Fruit fly (Drosophila melanogaster) whole organism, embryonic: Measurements from ENCODE around the gene CG42758.

Source experiments
- ATbp ChIP-seq: fragments of 200-800 bp; sonication (Bioruptor generic); optimal IDR thresholded peaks from 2 replicates; lab custom pipeline; 2017; ENCODE audit warnings: missing biosample characterization, mild to moderate bottlenecking, missing genetic modification characterization, missing genetic modification reagents
- Atf-2 ChIP-seq: fragments of 200-800 bp; sonication (Bioruptor generic); optimal IDR thresholded peaks from 2 replicates; lab custom pipeline; 2016; ENCODE audit warnings: missing biosample characterization, missing genetic modification characterization
- CG11504 ChIP-seq: fragments of 200-800 bp; sonication (Bioruptor generic); optimal IDR thresholded peaks from 3 replicates; lab custom pipeline; 2019; ENCODE audit warnings: missing biosample characterization, mild to moderate bottlenecking, missing genetic modification characterization, moderate library complexity
- CG11696 ChIP-seq: fragments of 200-800 bp; sonication (Bioruptor generic); IDR thresholded peaks from 2 replicates; pipeline ENCODE4 v1.3.6; 2022; ENCODE audit warnings: missing biosample characterization, missing genetic modification characterization
- CG13296 ChIP-seq: fragments of 200-800 bp; sonication (Bioruptor generic); optimal IDR thresholded peaks from 3 replicates; lab custom pipeline; 2018; ENCODE audit warnings: missing biosample characterization, mild to moderate bottlenecking, missing genetic modification characterization
- CG13424 ChIP-seq: fragments of 200-800 bp; sonication (Bioruptor generic); optimal IDR thresholded peaks from 2 replicates; lab custom pipeline; 2019; ENCODE audit warnings: missing biosample characterization, mild to moderate bottlenecking, missing genetic modification characterization, moderate library complexity
- CG13624 ChIP-seq: fragments of 200-800 bp; sonication (Bioruptor generic); optimal IDR thresholded peaks from 2 replicates; lab custom pipeline; 2016; ENCODE audit warnings: missing biosample characterization, missing genetic modification characterization
- CG14710 ChIP-seq: fragments of 200-800 bp; sonication (Bioruptor generic); optimal IDR thresholded peaks from 3 replicates; lab custom pipeline; 2019; ENCODE audit warnings: missing biosample characterization, mild to moderate bottlenecking, missing genetic modification characterization, moderate library complexity
- CG17186 ChIP-seq: fragments of 200-800 bp; sonication (Bioruptor generic); optimal IDR thresholded peaks from 3 replicates; lab custom pipeline; 2017; ENCODE audit warnings: missing biosample characterization, missing genetic modification reagents, missing genetic modification characterization
- CG17361 ChIP-seq: fragments of 200-800 bp; sonication (Bioruptor generic); IDR thresholded peaks from 3 replicates; pipeline ENCODE4 v1.3.6; 2022; ENCODE audit warnings: missing biosample characterization, missing genetic modification characterization
- CG17385 ChIP-seq: fragments of 200-800 bp; sonication (Bioruptor generic); optimal IDR thresholded peaks from 3 replicates; lab custom pipeline; 2018; ENCODE audit warnings: missing biosample characterization, mild to moderate bottlenecking, missing genetic modification characterization
- CG18011 ChIP-seq: fragments of 200-800 bp; sonication (Bioruptor generic); optimal IDR thresholded peaks from 2 replicates; lab custom pipeline; 2017; ENCODE audit warnings: missing biosample characterization, missing genetic modification characterization, mild to moderate bottlenecking, moderate library complexity, missing genotype
- CG18764 ChIP-seq: fragments of 200-800 bp; sonication (Bioruptor generic); optimal IDR thresholded peaks from 3 replicates; lab custom pipeline; 2016; ENCODE audit warnings: missing biosample characterization, missing genetic modification characterization
- CG2712 ChIP-seq: fragments of 200-800 bp; optimal IDR thresholded peaks from 3 replicates; lab custom pipeline; 2019; ENCODE audit warnings: missing biosample characterization, mild to moderate bottlenecking, missing genetic modification characterization, moderate library complexity
- CG3995 ChIP-seq: fragments of 200-800 bp; sonication (Bioruptor generic); optimal IDR thresholded peaks from 3 replicates; lab custom pipeline; 2016; ENCODE audit warnings: missing biosample characterization, missing genetic modification characterization
- CG4707 ChIP-seq: fragments of 200-800 bp; sonication (Bioruptor generic); optimal IDR thresholded peaks from 2 replicates; lab custom pipeline; 2018; ENCODE audit warnings: missing biosample characterization, mild to moderate bottlenecking, missing genetic modification characterization, moderate library complexity
- CG5245 ChIP-seq: fragments of 200-800 bp; sonication (Bioruptor generic); optimal IDR thresholded peaks from 3 replicates; lab custom pipeline; 2016; ENCODE audit warnings: missing biosample characterization, missing genetic modification characterization
- CG6254 ChIP-seq: fragments of 200-800 bp; sonication (Bioruptor generic); optimal IDR thresholded peaks from 3 replicates; lab custom pipeline; 2017; ENCODE audit warnings: mild to moderate bottlenecking, missing biosample characterization, missing genetic modification reagents, missing genetic modification characterization
- CG7839 ChIP-seq: fragments of 200-800 bp; sonication (Bioruptor generic); optimal IDR thresholded peaks from 3 replicates; lab custom pipeline; 2018; ENCODE audit warnings: missing biosample characterization, mild to moderate bottlenecking, missing genetic modification characterization, moderate library complexity
- CG8944 ChIP-seq: fragments of 200-800 bp; sonication (Bioruptor generic); optimal IDR thresholded peaks from 3 replicates; lab custom pipeline; 2016; ENCODE audit warnings: missing biosample characterization, missing genetic modification characterization
- CG9437 ChIP-seq: fragments of 200-800 bp; sonication (Bioruptor generic); optimal IDR thresholded peaks from 2 replicates; lab custom pipeline; 2018; ENCODE audit warnings: missing biosample characterization, mild to moderate bottlenecking, missing genetic modification characterization
- CG9609 ChIP-seq: fragments of 200-800 bp; sonication (Bioruptor generic); optimal IDR thresholded peaks from 3 replicates; lab custom pipeline; 2016; ENCODE audit warnings: missing biosample characterization, missing genetic modification characterization
- CoRest ChIP-seq: fragments of 200-800 bp; sonication (Bioruptor generic); optimal IDR thresholded peaks from 3 replicates; lab custom pipeline; 2018; ENCODE audit warnings: missing biosample characterization, mild to moderate bottlenecking, missing genetic modification characterization, moderate library complexity
- CrebB ChIP-seq: fragments of 200-800 bp; sonication (Bioruptor generic); optimal IDR thresholded peaks from 3 replicates; lab custom pipeline; 2018; ENCODE audit warnings: missing biosample characterization, mild to moderate bottlenecking, missing genetic modification characterization
- Dek ChIP-seq: fragments of 200-800 bp; sonication (Bioruptor generic); optimal IDR thresholded peaks from 3 replicates; lab custom pipeline; 2019; ENCODE audit warnings: missing biosample characterization, mild to moderate bottlenecking, missing genetic modification characterization, moderate library complexity
- Dll ChIP-seq: fragments of 200-800 bp; sonication (Bioruptor generic); IDR thresholded peaks from 4 replicates; pipeline ENCODE4 v1.3.6; 2022; ENCODE audit warnings: missing biosample characterization, missing genetic modification characterization; ENCODE audit not compliant: partially characterized antibody
- E2f1 ChIP-seq: fragments of 200-800 bp; sonication (Bioruptor generic); IDR thresholded peaks from 2 replicates; pipeline ENCODE4 v1.3.6; 2022; ENCODE audit warnings: missing biosample characterization, missing genetic modification characterization
- HLH4C ChIP-seq: fragments of 200-800 bp; sonication (Bioruptor generic); IDR thresholded peaks from 3 replicates; pipeline ENCODE4 v1.3.6; 2022; ENCODE audit warnings: missing biosample characterization, missing genetic modification characterization; ENCODE audit not compliant: partially characterized antibody
- Meics ChIP-seq: fragments of 200-800 bp; sonication (Bioruptor generic); optimal IDR thresholded peaks from 2 replicates; lab custom pipeline; 2017; ENCODE audit warnings: missing biosample characterization, mild to moderate bottlenecking, missing genetic modification characterization
- Neu2 ChIP-seq: fragments of 200-800 bp; sonication (Bioruptor generic); optimal IDR thresholded peaks from 3 replicates; lab custom pipeline; 2016; ENCODE audit warnings: missing biosample characterization, missing genetic modification characterization, borderline replicate concordance
- Oli ChIP-seq: fragments of 200-800 bp; sonication (Bioruptor generic); optimal IDR thresholded peaks from 2 replicates; lab custom pipeline; 2018; ENCODE audit warnings: missing biosample characterization, mild to moderate bottlenecking, missing genetic modification characterization, moderate library complexity
- Usf ChIP-seq: fragments of 200-800 bp; sonication (Bioruptor generic); optimal IDR thresholded peaks from 2 replicates; lab custom pipeline; 2017; ENCODE audit warnings: missing genotype, missing biosample characterization, missing genetic modification characterization
- ab ChIP-seq: fragments of 200-800 bp; sonication (Bioruptor generic); optimal IDR thresholded peaks from 2 replicates; lab custom pipeline; 2016; ENCODE audit warnings: missing biosample characterization, missing genetic modification characterization
- amos ChIP-seq: fragments of 200-800 bp; sonication (Bioruptor generic); IDR thresholded peaks from 2 replicates; pipeline ENCODE4 v1.3.6; 2022; ENCODE audit warnings: missing biosample characterization, missing genetic modification characterization; ENCODE audit not compliant: partially characterized antibody
- crol ChIP-seq: fragments of 200-800 bp; sonication (Bioruptor generic); IDR thresholded peaks from 2 replicates; pipeline ENCODE4 v1.3.6; 2022; ENCODE audit warnings: missing biosample characterization, missing genetic modification characterization
- crp ChIP-seq, 2 experiments: fragments of 200-800 bp; sonication (Bioruptor generic); optimal IDR thresholded peaks; 2 replicates in 1 of 2; 3 replicates in 1 of 2; lab custom pipeline; 2017; ENCODE audit warnings: missing biosample characterization in 2 of 2, missing genetic modification characterization in 2 of 2, mild to moderate bottlenecking in 1 of 2, moderate library complexity in 1 of 2
- dan ChIP-seq: fragments of 200-800 bp; sonication (Bioruptor generic); IDR thresholded peaks from 2 replicates; pipeline ENCODE4 v1.3.6; 2022; ENCODE audit warnings: missing biosample characterization, missing genetic modification characterization
- dmrt11E ChIP-seq: fragments of 200-800 bp; sonication (Bioruptor generic); optimal IDR thresholded peaks from 3 replicates; lab custom pipeline; 2018; ENCODE audit warnings: missing biosample characterization, mild to moderate bottlenecking, missing genetic modification characterization, moderate library complexity
- dmrt99B ChIP-seq: fragments of 200-800 bp; sonication (Bioruptor generic); optimal IDR thresholded peaks from 2 replicates; lab custom pipeline; 2018; ENCODE audit warnings: missing biosample characterization, mild to moderate bottlenecking, missing genetic modification characterization, moderate library complexity
- ewg ChIP-seq: fragments of 200-800 bp; sonication (Bioruptor generic); optimal IDR thresholded peaks from 3 replicates; lab custom pipeline; 2017; ENCODE audit warnings: mild to moderate bottlenecking, missing biosample characterization, missing genetic modification reagents, missing genetic modification characterization
- hth ChIP-seq: fragments of >200 bp; optimal IDR thresholded peaks from 2 replicates; lab custom pipeline; 2017; ENCODE audit warnings: inconsistent platforms
- jumu ChIP-seq: fragments of 200-800 bp; sonication (Bioruptor generic); optimal IDR thresholded peaks from 3 replicates; lab custom pipeline; 2016; ENCODE audit warnings: missing biosample characterization, missing genetic modification characterization
- nerfin-1 ChIP-seq: fragments of 200-800 bp; sonication (Bioruptor generic); optimal IDR thresholded peaks from 3 replicates; lab custom pipeline; 2019; ENCODE audit warnings: missing biosample characterization, mild to moderate bottlenecking, missing genetic modification characterization, moderate library complexity
- sr ChIP-seq: fragments of 200-800 bp; sonication (Bioruptor generic); IDR thresholded peaks from 3 replicates; pipeline ENCODE4 v1.3.6; 2022; ENCODE audit warnings: missing biosample characterization, missing genetic modification characterization
- tin ChIP-seq: fragments of 200-800 bp; sonication (Bioruptor generic); optimal IDR thresholded peaks from 3 replicates; lab custom pipeline; 2016; ENCODE audit warnings: missing biosample characterization, missing genetic modification characterization
- unpg ChIP-seq: fragments of 200-800 bp; sonication (Bioruptor generic); optimal IDR thresholded peaks from 3 replicates; lab custom pipeline; 2018; ENCODE audit warnings: missing biosample characterization, mild to moderate bottlenecking, missing genetic modification characterization, moderate library complexity
- z ChIP-seq: fragments of 200-800 bp; sonication (Bioruptor generic); IDR thresholded peaks from 3 replicates; pipeline ENCODE4 v1.3.6; 2022; ENCODE audit warnings: missing biosample characterization, missing genetic modification characterization

The CG42758 gene

dm6 chr3L:14531802-14532201 is 35.4 kb upstream of the CG42758 start (continued):
- TF ChIP-seq tin (peak; percentile 12), jumu (GFP tag; lab: Kevin White, UChicago) (no peak), crp (GFP tag; optimal IDR thresholded peaks at IDR 0.05; lab: Kevin White, UChicago) (no peak), CG3995 (no peak), CG13424 (tag; lab: Kevin White, UChicago) (no peak), CG13624 (GFP tag; lab: Kevin White, UChicago) (no peak), Neu2 (GFP tag; lab: Kevin White, UChicago) (no peak), HLH4C (GFP tag; lab: Robert Waterston, UW) (no peak), CG5245 (GFP tag; lab: Kevin White, UChicago) (peak; percentile 31), CG17361 (peak; percentile 42; the same call in 1 of the 3 replicates), CG9609 (GFP tag; lab: Kevin White, UChicago) (no peak), ab (GFP tag; lab: Kevin White, UChicago) (no peak), CG14710 (tag; lab: Kevin White, UChicago) (peak; percentile 19), CG17385 (GFP tag; lab: Kevin White, UChicago) (no peak), dmrt99B (tag; lab: Kevin White, UChicago) (peak; percentile 44), CG18764 (no peak), CG11504 (tag; lab: Kevin White, UChicago) (peak; percentile 62), dan (GFP tag; lab: Robert Waterston, UW) (no peak), CG17186 (no peak), Dll (GFP tag; lab: Robert Waterston, UW) (no peak), CoRest (tag; lab: Kevin White, UChicago) (peak; percentile 30), CG11696 (no peak), CG6254 (peak; percentile 27), crol (no peak), CG7839 (peak; percentile 32), CG2712 (tag; lab: Kevin White, UChicago) (peak; percentile 26), Usf (GFP tag; lab: Kevin White, UChicago) (no peak), E2f1 (no peak), Dek (tag; lab: Kevin White, UChicago) (no peak), sr (no peak), hth (no peak), dmrt11E (tag; lab: Kevin White, UChicago) (peak; percentile 41), amos (GFP tag; lab: Robert Waterston, UW) (no peak), CG13296 (GFP tag; lab: Kevin White, UChicago) (no peak), z (GFP tag; lab: Robert Waterston, UW) (no peak), Meics (peak; percentile 7), ATbp (no peak), nerfin-1 (tag; lab: Kevin White, UChicago) (no peak), Oli (tag; lab: Kevin White, UChicago) (peak; percentile 32), CG18011 (GFP tag; lab: Kevin White, UChicago) (no peak), Atf-2 (no peak), CrebB (tag; lab: Kevin White, UChicago) (no peak), unpg (peak; percentile 3), CG8944 (GFP tag; lab: Kevin White, UChicago) (no peak), ewg (GFP tag; lab: Kevin White, UChicago) (no peak), CG4707 (GFP tag; lab: Kevin White, UChicago) (no peak), CG9437 (GFP tag; lab: Kevin White, UChicago) (no peak)
- TF ChIP-seq, all 482 proteins: peak for 43
